Fruit fly (Drosophila melanogaster) whole organism, embryonic: ENCODE measurements around the gene mei-P26.
A peak's percentile ranks its signal among the peaks of the same experiment; 100 is the strongest.

Experiments
- ATbp ChIP-seq: fragments of 200-800 bp; sonication (Bioruptor generic); optimal IDR thresholded peaks from 2 replicates; lab custom pipeline; 2017; ENCODE audit warnings: missing biosample characterization, mild to moderate bottlenecking, missing genetic modification characterization, missing genetic modification reagents
- Antp ChIP-seq: fragments of 200-800 bp; sonication (Bioruptor generic); optimal IDR thresholded peaks from 3 replicates; lab custom pipeline; 2016; ENCODE audit warnings: missing biosample characterization, missing genetic modification characterization
- BtbVII ChIP-seq: fragments of 200-800 bp; sonication (Bioruptor generic); optimal IDR thresholded peaks from 3 replicates; lab custom pipeline; 2017; ENCODE audit warnings: missing biosample characterization, mild to moderate bottlenecking, missing genetic modification characterization
- CG10209 ChIP-seq: fragments of 200-800 bp; sonication (Bioruptor generic); optimal IDR thresholded peaks from 3 replicates; lab custom pipeline; 2017; ENCODE audit warnings: missing biosample characterization, mild to moderate bottlenecking, missing genetic modification characterization, missing genetic modification reagents
- CG11504 ChIP-seq: fragments of 200-800 bp; sonication (Bioruptor generic); optimal IDR thresholded peaks from 3 replicates; lab custom pipeline; 2019; ENCODE audit warnings: missing biosample characterization, mild to moderate bottlenecking, missing genetic modification characterization, moderate library complexity
- CG1233 ChIP-seq: fragments of 200-800 bp; sonication (Bioruptor generic); optimal IDR thresholded peaks from 4 replicates; lab custom pipeline; 2018; ENCODE audit warnings: missing biosample characterization, mild to moderate bottlenecking, missing genetic modification characterization
- CG13424 ChIP-seq: fragments of 200-800 bp; sonication (Bioruptor generic); optimal IDR thresholded peaks from 2 replicates; lab custom pipeline; 2019; ENCODE audit warnings: missing biosample characterization, mild to moderate bottlenecking, missing genetic modification characterization, moderate library complexity
- CG14710 ChIP-seq: fragments of 200-800 bp; sonication (Bioruptor generic); optimal IDR thresholded peaks from 3 replicates; lab custom pipeline; 2019; ENCODE audit warnings: missing biosample characterization, mild to moderate bottlenecking, missing genetic modification characterization, moderate library complexity
- CG15011 ChIP-seq: fragments of 200-800 bp; sonication (Bioruptor generic); optimal IDR thresholded peaks from 3 replicates; lab custom pipeline; 2018; ENCODE audit warnings: missing biosample characterization, mild to moderate bottlenecking, missing genetic modification characterization
- CG15073 ChIP-seq: fragments of 200-800 bp; sonication (Bioruptor generic); optimal IDR thresholded peaks from 2 replicates; lab custom pipeline; 2016; ENCODE audit warnings: missing biosample characterization, missing genetic modification characterization
- CG15514 ChIP-seq: fragments of 200-800 bp; sonication (Bioruptor generic); optimal IDR thresholded peaks from 3 replicates; lab custom pipeline; 2017; ENCODE audit warnings: missing biosample characterization, missing genetic modification characterization, mild to moderate bottlenecking, moderate library complexity, missing genetic modification reagents
- CG1603 ChIP-seq: fragments of 200-800 bp; sonication (Bioruptor generic); optimal IDR thresholded peaks from 2 replicates; lab custom pipeline; 2019; ENCODE audit warnings: missing biosample characterization, mild to moderate bottlenecking, missing genetic modification characterization, moderate library complexity
- CG17361 ChIP-seq: fragments of 200-800 bp; sonication (Bioruptor generic); IDR thresholded peaks from 3 replicates; pipeline ENCODE4 v1.3.6; 2022; ENCODE audit warnings: missing biosample characterization, missing genetic modification characterization
- CG2678 ChIP-seq: fragments of 200-800 bp; sonication (Bioruptor generic); optimal IDR thresholded peaks from 3 replicates; lab custom pipeline; 2019; ENCODE audit warnings: missing biosample characterization, mild to moderate bottlenecking, missing genetic modification characterization, moderate library complexity
- CG31224 ChIP-seq: fragments of 200-800 bp; sonication (Bioruptor generic); IDR thresholded peaks from 2 replicates; pipeline ENCODE4 v1.3.6; 2022; ENCODE audit warnings: missing biosample characterization, missing genetic modification characterization
- CG4328 ChIP-seq: fragments of 200-800 bp; sonication (Bioruptor generic); optimal IDR thresholded peaks from 3 replicates; lab custom pipeline; 2017; ENCODE audit warnings: missing biosample characterization, missing genetic modification reagents, missing genetic modification characterization
- CG4424 ChIP-seq: fragments of 200-800 bp; sonication (Bioruptor generic); optimal IDR thresholded peaks from 3 replicates; lab custom pipeline; 2016; ENCODE audit warnings: missing biosample characterization, missing genetic modification characterization
- CG7556 ChIP-seq: fragments of 200-800 bp; sonication (Bioruptor generic); optimal IDR thresholded peaks from 2 replicates; lab custom pipeline; 2017; ENCODE audit warnings: missing biosample characterization, mild to moderate bottlenecking, missing genetic modification characterization
- CG8924 ChIP-seq: fragments of 200-800 bp; optimal IDR thresholded peaks from 3 replicates; lab custom pipeline; 2019; ENCODE audit warnings: missing biosample characterization, mild to moderate bottlenecking, missing genetic modification characterization, moderate library complexity
- D19B ChIP-seq: fragments of 200-800 bp; sonication (Bioruptor generic); optimal IDR thresholded peaks from 2 replicates; lab custom pipeline; 2017; ENCODE audit warnings: missing biosample characterization, mild to moderate bottlenecking, missing genetic modification characterization
- Deaf1 ChIP-seq: fragments of 200-800 bp; optimal IDR thresholded peaks from 3 replicates; lab custom pipeline; 2019; ENCODE audit warnings: missing biosample characterization, mild to moderate bottlenecking, missing genetic modification characterization, moderate library complexity
- Ets65A ChIP-seq: fragments of 200-800 bp; sonication (Bioruptor generic); peaks from one replicate; lab custom pipeline; 2016; ENCODE audit warnings: missing biosample characterization, missing genetic modification characterization
- Hand ChIP-seq: fragments of 200-800 bp; sonication (Bioruptor generic); optimal IDR thresholded peaks from 2 replicates; lab custom pipeline; 2017; ENCODE audit warnings: mild to moderate bottlenecking, missing biosample characterization, missing genetic modification reagents, missing genetic modification characterization
- Med ChIP-seq: fragments of 200-800 bp; sonication (Bioruptor generic); peaks from one replicate; lab custom pipeline; 2016; ENCODE audit warnings: missing biosample characterization, missing genetic modification characterization, mild to moderate bottlenecking, inconsistent platforms, moderate library complexity
- Myb ChIP-seq: fragments of 200-800 bp; sonication (Bioruptor generic); optimal IDR thresholded peaks from 2 replicates; lab custom pipeline; 2016; ENCODE audit warnings: missing biosample characterization, missing genetic modification characterization
- NC2α ChIP-seq: fragments of 200-800 bp; sonication (Bioruptor generic); optimal IDR thresholded peaks from 2 replicates; lab custom pipeline; 2016; ENCODE audit warnings: missing biosample characterization, missing genetic modification characterization
- NC2β ChIP-seq: fragments of 200-800 bp; sonication (Bioruptor generic); optimal IDR thresholded peaks from 2 replicates; lab custom pipeline; 2016; ENCODE audit warnings: missing biosample characterization, missing genetic modification characterization
- PHDP ChIP-seq: fragments of 200-800 bp; sonication (Bioruptor generic); optimal IDR thresholded peaks from 3 replicates; lab custom pipeline; 2018; ENCODE audit warnings: missing biosample characterization, mild to moderate bottlenecking, missing genetic modification characterization, moderate library complexity
- Rfx ChIP-seq: fragments of 200-800 bp; sonication (Bioruptor generic); IDR thresholded peaks from 2 replicates; pipeline ENCODE4 v1.3.6; 2022; ENCODE audit warnings: missing biosample characterization, missing genetic modification characterization
- ase ChIP-seq: fragments of 200-800 bp; sonication (Bioruptor generic); IDR thresholded peaks from 3 replicates; pipeline ENCODE4 v1.3.6; 2022; ENCODE audit warnings: missing biosample characterization, missing genetic modification characterization
- ash1 ChIP-seq: fragments of 200-800 bp; sonication (Bioruptor generic); optimal IDR thresholded peaks from 2 replicates; lab custom pipeline; 2018; ENCODE audit warnings: missing biosample characterization, mild to moderate bottlenecking, missing genetic modification characterization
- ato ChIP-seq: fragments of 200-800 bp; sonication (Bioruptor generic); IDR thresholded peaks from 2 replicates; pipeline ENCODE4 v1.3.6; 2022; ENCODE audit warnings: missing biosample characterization, missing genetic modification characterization; ENCODE audit not compliant: partially characterized antibody
- bcd ChIP-seq: fragments of 200-800 bp; sonication (Bioruptor generic); optimal IDR thresholded peaks from 2 replicates; lab custom pipeline; 2017; ENCODE audit warnings: missing biosample characterization, mild to moderate bottlenecking, missing genetic modification characterization
- chinmo ChIP-seq: fragments of 200-800 bp; sonication (Bioruptor generic); IDR thresholded peaks from 4 replicates; pipeline ENCODE4 v1.3.6; 2022; ENCODE audit warnings: missing biosample characterization, missing genetic modification characterization; ENCODE audit not compliant: partially characterized antibody
- crc ChIP-seq: fragments of 200-800 bp; sonication (Bioruptor generic); optimal IDR thresholded peaks from 2 replicates; lab custom pipeline; 2016; ENCODE audit warnings: missing biosample characterization, missing genetic modification characterization
- crol ChIP-seq: fragments of 200-800 bp; sonication (Bioruptor generic); IDR thresholded peaks from 2 replicates; pipeline ENCODE4 v1.3.6; 2022; ENCODE audit warnings: missing biosample characterization, missing genetic modification characterization
- luna ChIP-seq: fragments of 200-800 bp; sonication (Bioruptor generic); optimal IDR thresholded peaks from 2 replicates; lab custom pipeline; 2016; ENCODE audit warnings: missing biosample characterization, missing genetic modification characterization
- nerfin-1 ChIP-seq: fragments of 200-800 bp; sonication (Bioruptor generic); optimal IDR thresholded peaks from 3 replicates; lab custom pipeline; 2019; ENCODE audit warnings: missing biosample characterization, mild to moderate bottlenecking, missing genetic modification characterization, moderate library complexity
- nerfin-2 ChIP-seq: fragments of 200-800 bp; sonication (Bioruptor generic); IDR thresholded peaks from 2 replicates; pipeline ENCODE4 v1.3.6; 2022; ENCODE audit warnings: missing biosample characterization, missing genetic modification characterization; ENCODE audit not compliant: partially characterized antibody
- nmo ChIP-seq: fragments of 200-800 bp; sonication (Bioruptor generic); optimal IDR thresholded peaks from 2 replicates; lab custom pipeline; 2018; ENCODE audit warnings: missing biosample characterization, mild to moderate bottlenecking, missing genetic modification characterization, moderate library complexity
- prd ChIP-seq, 3 experiments: fragments of >200 bp in 2 of 3; fragments of 200-800 bp in 1 of 3; sonication (Bioruptor generic) in 1 of 3; optimal IDR thresholded peaks in 2 of 3; IDR thresholded peaks in 1 of 3; 2 replicates in 2 of 3; 3 replicates in 1 of 3; pipeline versions ENCODE4 v1.3.6 to Lab custom; 2017 to 2022; ENCODE audit warnings: missing biosample characterization in 1 of 3, missing genetic modification characterization in 1 of 3
- ro ChIP-seq: fragments of 200-800 bp; sonication (Bioruptor generic); IDR thresholded peaks from 2 replicates; pipeline ENCODE4 v1.3.6; 2022; ENCODE audit warnings: missing biosample characterization, missing genetic modification characterization
- row ChIP-seq: fragments of 200-800 bp; sonication (Bioruptor generic); IDR thresholded peaks from 3 replicates; pipeline ENCODE4 v1.3.6; 2022; ENCODE audit warnings: missing biosample characterization, missing genetic modification characterization
- tin ChIP-seq: fragments of 200-800 bp; sonication (Bioruptor generic); optimal IDR thresholded peaks from 3 replicates; lab custom pipeline; 2016; ENCODE audit warnings: missing biosample characterization, missing genetic modification characterization
- tio ChIP-seq: fragments of 200-800 bp; sonication (Bioruptor generic); optimal IDR thresholded peaks from 2 replicates; lab custom pipeline; 2017; ENCODE audit warnings: missing biosample characterization, missing genetic modification characterization, inconsistent platforms
- zfh1 ChIP-seq: fragments of 200-800 bp; sonication (Bioruptor generic); IDR thresholded peaks from 3 replicates; pipeline ENCODE4 v1.3.6; 2022; ENCODE audit warnings: missing biosample characterization, missing genetic modification characterization

The mei-P26 gene

dm6 chrX:9118961-9119633, 44.0 kb upstream of the mei-P26 start (continued):
- no peak for TF ChIP-seq nerfin-2 (GFP tag; lab: Robert Waterston, UW)
- peak; percentile 10 for TF ChIP-seq CG15011 (GFP tag; lab: Kevin White, UChicago)
- TF ChIP-seq crol (GFP tag; lab: Robert Waterston, UW) = peak; percentile 84
- peak; percentile 12 for TF ChIP-seq Antp (GFP tag; lab: Kevin White, UChicago)
- peak; percentile 21 for TF ChIP-seq Deaf1 (tag; lab: Kevin White, UChicago)
- TF ChIP-seq Med (GFP tag; lab: Kevin White, UChicago) = peak; percentile 58
- no peak for TF ChIP-seq CG31224 (GFP tag; lab: Robert Waterston, UW)
- TF ChIP-seq bcd (GFP tag; lab: Kevin White, UChicago) = peak; percentile 47

- TF ChIP-seq Rfx (GFP tag; lab: Robert Waterston, UW) (no peak), CG11504 (tag; lab: Kevin White, UChicago) (peak; percentile 67), crc (GFP tag; lab: Kevin White, UChicago) (no peak), BtbVII (GFP tag; lab: Kevin White, UChicago) (peak; percentile 36), Ets65A (GFP tag; lab: Kevin White, UChicago) (peak; percentile 80), CG1603 (tag; lab: Kevin White, UChicago) (no peak), CG14710 (tag; lab: Kevin White, UChicago) (peak; percentile 22), ATbp (no peak), luna (GFP tag; lab: Kevin White, UChicago) (no peak), CG7556 (GFP tag; lab: Kevin White, UChicago) (peak; percentile 65), ato (GFP tag; lab: Robert Waterston, UW) (no peak), CG2678 (tag; lab: Kevin White, UChicago) (peak; percentile 62), nerfin-1 (tag; lab: Kevin White, UChicago) (peak; percentile 15), CG13424 (tag; lab: Kevin White, UChicago) (peak; percentile 27), CG1233 (GFP tag; lab: Kevin White, UChicago) (peak; percentile 12), zfh1 (GFP tag; lab: Robert Waterston, UW) (no peak), CG10209 (peak; percentile 34), NC2α (GFP tag; lab: Kevin White, UChicago) (no peak), D19B (GFP tag; lab: Kevin White, UChicago) (peak; percentile 7), Myb (peak; percentile 6), NC2β (GFP tag; lab: Kevin White, UChicago) (peak; percentile 5), nmo (GFP tag; lab: Kevin White, UChicago) (peak; percentile 53), row (peak; percentile 39), ase (GFP tag; lab: Robert Waterston, UW) (no peak), CG15514 (GFP tag; lab: Kevin White, UChicago) (no peak), tio (GFP tag; lab: Kevin White, UChicago) (peak; percentile 6), crol (GFP tag; lab: Robert Waterston, UW) (peak; percentile 73), ash1 (GFP tag; lab: Kevin White, UChicago) (no peak), CG17361 (GFP tag; lab: Robert Waterston, UW) (peak; percentile 49; the same call in 2 of the 3 replicates), chinmo (GFP tag; lab: Robert Waterston, UW) (no peak), tin (peak; percentile 43), CG4328 (GFP tag; lab: Kevin White, UChicago) (peak; percentile 7), CG8924 (tag; lab: Kevin White, UChicago) (peak; percentile 12), PHDP (tag; lab: Kevin White, UChicago) (peak; percentile 6), CG4424 (peak; percentile 44), prd (optimal IDR thresholded peaks at IDR 0.05; lab: Kevin White, UChicago) (no peak), prd (GFP tag; IDR thresholded peaks at IDR 0.05; lab: Robert Waterston, UW) (peak; percentile 41; the same call in 1 of the 3 replicates), ro (GFP tag; lab: Robert Waterston, UW) (no peak), Hand (peak; percentile 11), CG15073 (no peak)
Observed at dm6 chrX:9119671-9120364, 43.2 kb upstream of the mei-P26 start.
